Fruit fly (Drosophila melanogaster) whole organism: ENCODE data around the gene CG43088.

Experiments used
- Dll ChIP-seq: fragments of >200 bp; optimal IDR thresholded peaks from 2 replicates; lab custom pipeline; 2017
- pan ChIP-seq: fragments of >200 bp; optimal IDR thresholded peaks from 2 replicates; lab custom pipeline; 2017
- usp ChIP-seq: fragments of >200 bp; optimal IDR thresholded peaks from 2 replicates; lab custom pipeline; 2017; ENCODE audit warnings: missing biosample characterization, missing genetic modification characterization, mixed read lengths

dm6 chrX:14751162-14751561 is 49.0 kb downstream of the CG43088 start:
- no peak for TF ChIP-seq pan (lab: Kevin White, UChicago)
- TF ChIP-seq usp = no peak
- TF ChIP-seq Dll (lab: Kevin White, UChicago) = no peak
